Worm (Caenorhabditis elegans): ENCODE data around the gene air-1.

The air-1 gene

DNA sequence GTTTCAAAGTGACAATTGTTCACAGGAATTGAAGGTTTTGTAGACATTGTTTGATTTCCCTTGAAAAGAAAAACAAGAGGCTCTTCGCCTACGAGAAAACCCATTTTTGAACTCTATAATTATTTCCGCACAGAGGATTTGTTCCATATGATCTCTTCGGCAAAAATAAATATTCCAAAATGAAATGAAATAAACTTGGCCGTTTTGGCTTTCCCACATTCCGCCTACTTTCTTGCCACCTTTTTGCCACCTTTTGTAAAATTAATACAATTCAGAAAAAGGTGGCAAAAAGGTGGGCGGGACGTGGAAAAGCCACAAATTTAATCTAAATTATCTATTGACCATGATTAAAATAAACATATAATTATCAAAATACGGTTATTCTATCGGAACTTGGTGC, 32.9 kb upstream of the air-1 start, which contains the start of gene F20D6.15:
F20D6.15 (minus strand) TSS at position 47 of the 400 bp plus-strand sequence.
- no peak for TF ChIP-seq tbx-2 (tag; optimal IDR thresholded peaks at IDR 0.05)
- no peak for TF ChIP-seq ceh-19 (GFP tag; optimal IDR thresholded peaks at IDR 0.05)
- no peak for TF ChIP-seq pros-1 (tag; optimal IDR thresholded peaks at IDR 0.05)

DNA sequence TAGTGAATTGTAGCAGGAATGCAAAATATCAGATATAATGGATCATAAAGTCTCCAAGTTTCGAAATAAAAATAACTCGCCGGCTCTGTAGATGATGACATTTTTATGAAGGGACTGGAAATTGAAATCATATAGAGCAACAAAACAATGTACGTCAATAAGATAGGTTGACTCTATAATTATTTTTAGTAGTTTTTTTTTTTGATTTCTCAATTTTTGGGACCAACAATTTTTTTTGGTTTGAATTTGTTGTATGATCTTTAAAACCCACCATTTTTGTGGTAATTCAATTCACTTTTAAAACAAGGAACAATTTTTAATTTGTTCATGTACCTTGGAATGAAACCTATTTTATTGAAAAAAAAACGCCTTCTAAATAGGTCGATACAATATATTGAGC, 31.3 kb upstream of the air-1 start, which contains the start of gene F20D6.12:
F20D6.12 (minus strand) TSS at position 101 of the 400 bp plus-strand sequence.
- no peak for TF ChIP-seq unc-55 (GFP tag; optimal IDR thresholded peaks at IDR 0.05)
- no peak for TF ChIP-seq tbx-7 (tag; optimal IDR thresholded peaks at IDR 0.05)
- no peak for TF ChIP-seq gmeb-2 (tag; optimal IDR thresholded peaks at IDR 0.05)
- TF ChIP-seq pros-1 (tag; optimal IDR thresholded peaks at IDR 0.05): no peak
- no peak for TF ChIP-seq mec-3 (tag; optimal IDR thresholded peaks at IDR 0.05; ENCODE audit: borderline replicate concordance)
- no peak for TF ChIP-seq lim-6 (tag; optimal IDR thresholded peaks at IDR 0.05)
- TF ChIP-seq odd-2 (tag; optimal IDR thresholded peaks at IDR 0.05): no peak
- no peak for TF ChIP-seq ceh-22 (tag; optimal IDR thresholded peaks at IDR 0.05)
- no peak for TF ChIP-seq sox-4 (tag; optimal IDR thresholded peaks at IDR 0.05)
- no peak for TF ChIP-seq sdc-2 (tag; optimal IDR thresholded peaks at IDR 0.05)
- no peak for TF ChIP-seq ceh-2 (tag; optimal IDR thresholded peaks at IDR 0.05)
- no peak for TF ChIP-seq hlh-15 (tag; optimal IDR thresholded peaks at IDR 0.05)
- TF ChIP-seq fkh-10 (GFP tag; optimal IDR thresholded peaks at IDR 0.05): no peak
- TF ChIP-seq unc-42 (tag; optimal IDR thresholded peaks at IDR 0.05): no peak
- TF ChIP-seq ceh-19 (GFP tag; optimal IDR thresholded peaks at IDR 0.05): no peak

DNA sequence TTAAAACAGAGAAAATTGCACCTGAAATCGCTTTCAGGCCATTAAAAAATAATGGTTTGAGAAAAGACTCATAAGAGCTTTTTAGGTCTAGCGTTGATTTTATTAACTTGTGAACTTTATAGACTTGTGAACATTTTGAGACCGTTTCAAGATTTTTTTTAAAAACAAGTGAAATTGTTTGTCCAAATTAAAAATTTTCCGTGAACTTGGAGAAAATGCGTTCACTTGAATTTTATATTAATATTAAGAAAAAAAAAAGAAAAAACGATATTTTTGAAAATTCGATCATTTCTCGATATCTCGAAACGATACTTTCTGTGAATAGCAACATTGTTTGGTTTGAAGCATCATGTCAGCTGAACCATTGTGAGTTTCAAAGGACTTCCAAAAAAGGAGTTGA, 30.9 kb upstream of the air-1 start, which contains the start of gene F20D6.1:
F20D6.1 (plus strand) TSS at position 301 of the 400 bp plus-strand sequence.
- TF ChIP-seq T23F11.4 (GFP tag; optimal IDR thresholded peaks at IDR 0.05) (no peak), ceh-24 (tag; optimal IDR thresholded peaks at IDR 0.05) (no peak)

DNA sequence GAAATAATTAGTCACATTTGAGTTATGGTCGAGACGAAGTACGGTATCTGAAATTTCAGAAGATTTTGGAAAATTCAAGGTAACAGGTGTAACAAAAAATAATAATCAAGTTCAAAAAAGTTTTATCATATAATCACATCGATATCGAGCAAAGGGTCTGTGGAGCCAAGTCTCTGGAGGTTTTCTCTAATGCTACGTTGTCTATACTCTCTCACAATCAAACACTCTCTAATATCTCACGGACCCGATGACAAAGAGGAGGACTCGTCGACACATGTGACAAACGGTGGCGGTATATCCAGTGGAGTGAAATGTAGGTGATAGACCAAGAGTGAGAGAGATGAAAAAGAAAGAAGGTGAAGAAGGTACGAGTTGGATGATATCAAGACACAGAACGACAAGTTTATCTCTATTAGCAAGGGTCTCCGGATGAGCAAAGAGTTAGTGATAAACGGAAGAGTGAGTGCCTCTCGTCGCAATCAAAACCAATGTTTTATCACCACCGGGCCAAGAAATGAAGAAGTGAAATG, 25.3 kb upstream of the air-1 start, which contains the start of gene F20D6.10:
F20D6.10 (minus strand) TSS at position 51 of the 530 bp plus-strand sequence.
- TF ChIP-seq ceh-18 (tag; optimal IDR thresholded peaks at IDR 0.05): peak; percentile 71
- TF ChIP-seq nfya-1 (tag; optimal IDR thresholded peaks at IDR 0.05): peak; percentile 10
- TF ChIP-seq ahr-1 (tag; optimal IDR thresholded peaks at IDR 0.05): no peak
- TF ChIP-seq unc-55 (GFP tag; optimal IDR thresholded peaks at IDR 0.05): peak; percentile 82
- peak; percentile 85 for TF ChIP-seq hlh-30 (tag; optimal IDR thresholded peaks at IDR 0.05; ENCODE audit: insufficient read depth)
- TF ChIP-seq ceh-6 (GFP tag; optimal IDR thresholded peaks at IDR 0.05): no peak
- no peak for TF ChIP-seq C08G9.2 (tag; optimal IDR thresholded peaks at IDR 0.05)

DNA sequence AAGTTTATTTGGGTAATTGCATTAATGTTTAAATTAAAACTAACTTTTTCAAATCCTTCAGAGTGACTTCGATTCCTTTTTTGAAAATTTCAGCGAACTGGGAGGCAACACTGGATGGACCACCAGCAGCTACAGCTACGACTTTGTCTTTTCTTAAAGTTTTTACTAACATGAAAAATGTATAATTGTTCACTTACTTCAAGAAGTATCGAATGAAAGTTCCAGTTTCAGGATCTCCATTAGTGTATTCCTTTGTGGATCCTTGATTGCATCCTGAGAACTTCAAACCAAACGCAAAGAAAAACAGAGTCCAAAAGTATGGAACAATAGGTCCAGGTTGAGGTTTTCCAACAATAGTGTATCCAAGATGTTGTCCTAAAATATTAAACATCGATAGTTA, 24.3 kb upstream of the air-1 start:
- TF ChIP-seq zip-5 (tag; optimal IDR thresholded peaks at IDR 0.05) (no peak), ceh-6 (GFP tag; optimal IDR thresholded peaks at IDR 0.05) (no peak), ceh-2 (tag; optimal IDR thresholded peaks at IDR 0.05) (no peak), ceh-19 (GFP tag; optimal IDR thresholded peaks at IDR 0.05) (no peak), dve-1 (tag; optimal IDR thresholded peaks at IDR 0.05) (no peak), nhr-232 (tag; optimal IDR thresholded peaks at IDR 0.05) (no peak), tbx-7 (tag; optimal IDR thresholded peaks at IDR 0.05) (no peak), ama-1 (optimal IDR thresholded peaks at IDR 0.05) (no peak)

DNA sequence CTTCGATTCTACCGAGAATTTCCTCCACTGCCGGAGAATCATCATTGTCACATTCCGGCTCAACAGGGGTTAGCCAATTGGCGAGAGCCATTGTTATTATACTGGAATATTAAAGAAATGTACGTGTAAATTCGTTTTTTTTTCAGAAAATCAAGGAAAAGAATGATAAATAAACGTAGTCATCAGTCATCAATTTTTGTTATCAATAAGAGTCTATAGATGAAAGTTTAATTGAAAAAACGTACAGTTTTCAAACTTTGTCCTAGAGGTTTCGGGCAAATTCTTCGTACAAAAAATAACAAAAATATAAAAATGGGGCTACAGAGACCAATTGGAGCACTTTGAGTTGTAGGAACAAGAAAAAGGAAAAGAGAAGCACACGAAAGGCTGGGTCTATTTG, 22.3 kb upstream of the air-1 start, which contains the start of gene F20D6.11:
F20D6.11 (minus strand) TSS at position 101 of the 400 bp plus-strand sequence.
- no peak for TF ChIP-seq ceh-45 (GFP tag; IDR thresholded peaks at IDR 0.05)
- TF ChIP-seq ceh-30 (tag; optimal IDR thresholded peaks at IDR 0.05): no peak
- no peak for TF ChIP-seq npax-4 (tag; optimal IDR thresholded peaks at IDR 0.05)
- no peak for TF ChIP-seq dmd-4 (tag; optimal IDR thresholded peaks at IDR 0.05; ENCODE audit: borderline replicate concordance)
- TF ChIP-seq unc-3 (GFP tag; conservative IDR thresholded peaks at IDR 0.05): no peak
- TF ChIP-seq unc-3 (tag; optimal IDR thresholded peaks at IDR 0.05): no peak
- no peak for TF ChIP-seq nhr-11 (tag; optimal IDR thresholded peaks at IDR 0.05)
- TF ChIP-seq C38D4.7 (GFP tag; optimal IDR thresholded peaks at IDR 0.05): no peak
- TF ChIP-seq ceh-18 (tag; optimal IDR thresholded peaks at IDR 0.05): no peak
- TF ChIP-seq pha-4 (tag; optimal IDR thresholded peaks at IDR 0.05): no peak
- TF ChIP-seq odd-2 (tag; optimal IDR thresholded peaks at IDR 0.05): no peak
- no peak for TF ChIP-seq hlh-30 (tag; optimal IDR thresholded peaks at IDR 0.05; ENCODE audit: insufficient read depth)
- TF ChIP-seq ceh-6 (GFP tag; optimal IDR thresholded peaks at IDR 0.05): no peak
- TF ChIP-seq fkh-10 (GFP tag; optimal IDR thresholded peaks at IDR 0.05): no peak
- no peak for TF ChIP-seq nfya-1 (tag; optimal IDR thresholded peaks at IDR 0.05)
- TF ChIP-seq zip-5 (tag; optimal IDR thresholded peaks at IDR 0.05): no peak
- TF ChIP-seq syd-9 (tag; optimal IDR thresholded peaks at IDR 0.05): no peak
- TF ChIP-seq ets-4 (tag; optimal IDR thresholded peaks at IDR 0.05): no peak
